Worm (Caenorhabditis elegans) whole organism, late embryonic: Measurements from ENCODE around the gene B0272.3.

Experiments used
- ceh-19 ChIP-seq: fragments of 200-800 bp; sonication (Bioruptor generic); optimal IDR thresholded peaks from 2 replicates; lab custom pipeline; 2018; ENCODE audit warnings: mild to moderate bottlenecking, missing genetic modification characterization, missing compliant biosample characterization
- ceh-24 ChIP-seq: sonication (generic microtip); optimal IDR thresholded peaks from 2 replicates; lab custom pipeline; 2016; ENCODE audit warnings: mild to moderate bottlenecking, missing genetic modification characterization, missing compliant biosample characterization
- nhr-232 ChIP-seq: sonication (generic microtip); optimal IDR thresholded peaks from 2 replicates; lab custom pipeline; 2016; ENCODE audit warnings: missing genetic modification characterization, missing compliant biosample characterization
- unc-3 ChIP-seq, 2 experiments: fragments of 200-800 bp in 1 of 2; sonication (Bioruptor generic) in 1 of 2; sonication (generic microtip) in 1 of 2; conservative IDR thresholded peaks in 1 of 2; optimal IDR thresholded peaks in 1 of 2; 2 replicates each; pipeline versions ENCODE4 v1.3.6 to Lab custom; 2016 to 2022; ENCODE audit warnings: missing compliant biosample characterization in 2 of 2, missing genetic modification characterization in 2 of 2, missing genetic modification reagents in 1 of 2

Gene B0272.3

ce11 chrX:9476752-9477151 lies 45.5 kb downstream of the B0272.3 start:
- no peak for TF ChIP-seq unc-3 (GFP tag; conservative IDR thresholded peaks at IDR 0.05; lab: Robert Waterston, UW)
- TF ChIP-seq unc-3 (tag; optimal IDR thresholded peaks at IDR 0.05; lab: Kevin White, UChicago) = no peak
- TF ChIP-seq ceh-24 (tag; lab: Kevin White, UChicago) = no peak
- TF ChIP-seq nhr-232 (tag; lab: Kevin White, UChicago) = no peak
- no peak for TF ChIP-seq ceh-19 (GFP tag; lab: Kevin White, UChicago)
